Worm (Caenorhabditis elegans): ENCODE results near the gene nhr-76.

nhr-76 gene

DNA sequence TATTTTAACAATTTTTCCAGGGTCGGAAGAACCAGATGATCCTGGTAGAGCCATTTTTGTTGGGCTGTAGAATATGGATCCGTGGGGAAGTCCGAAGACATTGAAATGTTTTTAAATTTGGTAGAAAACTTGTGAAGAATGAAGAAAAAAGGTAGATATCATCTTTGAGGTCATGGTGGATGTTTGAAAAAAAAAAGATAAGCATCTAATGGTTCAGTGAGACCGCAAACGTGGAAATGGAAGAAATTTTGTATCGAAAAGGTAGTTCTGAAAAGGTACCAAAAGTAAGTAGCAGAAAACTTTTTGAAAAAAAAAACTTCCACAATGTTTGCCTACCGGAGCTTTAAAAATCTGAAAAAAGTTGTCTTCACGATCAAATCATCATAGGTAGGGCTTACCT, 23.8 kb upstream of the nhr-76 start, which contains the start of gene prmt-4:
Gene prmt-4, minus strand, starts transcription at position 101 of the 400 bp plus-strand sequence.
- TF ChIP-seq R02D3.7 (tag; optimal IDR thresholded peaks at IDR 0.05): no peak

DNA sequence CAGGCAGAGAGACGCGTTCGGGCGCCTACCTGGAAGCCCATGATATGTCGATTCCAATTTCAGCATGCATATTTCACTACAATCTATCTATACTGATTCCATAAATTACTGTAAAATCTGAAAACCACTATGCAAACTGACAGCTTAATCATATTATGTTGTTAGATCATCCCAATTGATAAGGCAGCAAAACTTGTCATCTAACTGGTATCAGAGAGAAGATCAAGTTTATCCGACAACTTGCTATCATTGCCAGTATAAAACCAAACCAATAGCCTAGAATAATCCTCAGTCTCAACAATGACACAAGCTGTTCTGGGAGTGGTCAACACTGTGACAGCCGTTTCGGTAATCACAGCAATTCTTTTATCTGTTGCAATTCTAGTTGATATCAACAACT, 23.2 kb upstream of the nhr-76 start, which contains the start of gene col-102:
Gene col-102, plus strand, starts transcription at position 301 of the 400 bp plus-strand sequence.
- TF ChIP-seq crh-2 (tag; optimal IDR thresholded peaks at IDR 0.05) (no peak), lin-13 (GFP tag; optimal IDR thresholded peaks at IDR 0.05) (no peak), mdl-1 (tag; optimal IDR thresholded peaks at IDR 0.05) (no peak), fos-1 (tag; optimal IDR thresholded peaks at IDR 0.05) (no peak), ceh-16 (tag; optimal IDR thresholded peaks at IDR 0.05) (no peak), ztf-11 (tag; optimal IDR thresholded peaks at IDR 0.05) (no peak), unc-55 (GFP tag; optimal IDR thresholded peaks at IDR 0.05) (no peak), lin-11 (tag; optimal IDR thresholded peaks at IDR 0.05) (no peak), C34F6.9 (tag; optimal IDR thresholded peaks at IDR 0.05) (no peak), lsy-2 (tag; optimal IDR thresholded peaks at IDR 0.05) (no peak)

DNA sequence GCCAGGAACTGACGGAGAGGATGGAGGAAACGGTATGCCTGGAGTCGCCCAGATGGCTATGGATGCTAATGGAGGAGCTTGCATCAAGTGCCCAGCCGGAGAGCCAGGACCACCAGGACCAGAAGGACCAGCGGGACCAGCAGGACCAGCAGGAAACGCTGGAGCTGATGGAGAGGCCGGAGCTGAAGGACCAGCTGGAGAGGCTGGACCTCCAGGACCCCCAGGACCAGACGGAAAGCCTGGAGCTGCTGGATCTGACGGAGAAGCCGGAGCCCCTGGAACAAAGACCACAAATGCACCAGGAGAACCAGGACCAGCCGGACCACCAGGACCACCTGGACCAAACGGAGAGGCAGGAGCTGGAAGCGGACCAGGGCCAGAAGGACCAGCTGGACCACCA, 22.5 kb upstream of the nhr-76 start:
- no peak for TF ChIP-seq mbf-1 (tag; optimal IDR thresholded peaks at IDR 0.05)
- TF ChIP-seq ama-1 (optimal IDR thresholded peaks at IDR 0.05): no peak
- no peak for TF ChIP-seq elt-3 (tag; optimal IDR thresholded peaks at IDR 0.05)
- TF ChIP-seq nhr-237 (tag; optimal IDR thresholded peaks at IDR 0.05): no peak
- no peak for TF ChIP-seq gmeb-1 (tag; optimal IDR thresholded peaks at IDR 0.05)
- no peak for TF ChIP-seq nhr-23 (tag; optimal IDR thresholded peaks at IDR 0.05)
- TF ChIP-seq crh-2 (tag; optimal IDR thresholded peaks at IDR 0.05): no peak
- TF ChIP-seq dmd-4 (tag; optimal IDR thresholded peaks at IDR 0.05): no peak
- TF ChIP-seq fos-1 (tag; optimal IDR thresholded peaks at IDR 0.05): no peak

DNA sequence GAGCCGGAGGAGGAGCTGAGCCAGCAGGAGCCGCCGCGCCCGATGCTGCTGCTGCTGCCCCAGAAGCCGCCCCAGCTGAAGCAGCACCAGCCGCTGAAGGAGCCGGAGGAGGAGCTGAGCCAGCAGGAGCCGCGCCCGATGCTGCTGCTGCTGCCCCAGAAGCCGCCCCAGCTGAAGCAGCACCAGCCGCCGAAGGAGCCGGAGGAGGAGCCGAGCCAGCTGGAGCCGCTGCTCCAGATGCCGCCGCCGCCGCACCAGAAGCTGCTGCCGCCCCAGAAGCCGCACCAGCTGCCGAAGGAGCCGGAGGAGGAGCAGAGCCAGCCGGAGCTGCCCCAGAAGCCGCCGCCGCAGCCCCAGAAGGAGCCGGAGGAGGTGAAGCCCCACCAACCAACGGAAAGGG, 21.9 kb upstream of the nhr-76 start:
- TF ChIP-seq aly-2 (tag; optimal IDR thresholded peaks at IDR 0.05): no peak
- no peak for TF ChIP-seq nhr-23 (tag; optimal IDR thresholded peaks at IDR 0.05)
- no peak for TF ChIP-seq peb-1 (tag; optimal IDR thresholded peaks at IDR 0.05)
- no peak for TF ChIP-seq nhr-237 (tag; optimal IDR thresholded peaks at IDR 0.05)
- no peak for TF ChIP-seq Y55F3AM.14 (GFP tag; optimal IDR thresholded peaks at IDR 0.05)
- TF ChIP-seq ama-1 (optimal IDR thresholded peaks at IDR 0.05): no peak
- no peak for TF ChIP-seq mdl-1 (tag; optimal IDR thresholded peaks at IDR 0.05)
- TF ChIP-seq nhr-11 (tag; optimal IDR thresholded peaks at IDR 0.05): no peak
- TF ChIP-seq dmd-4 (tag; optimal IDR thresholded peaks at IDR 0.05): no peak
- TF ChIP-seq nhr-129 (tag; optimal IDR thresholded peaks at IDR 0.05): no peak
- TF ChIP-seq snpc-4 (tag; optimal IDR thresholded peaks at IDR 0.05): no peak
- no peak for TF ChIP-seq unc-55 (GFP tag; optimal IDR thresholded peaks at IDR 0.05)
- no peak for TF ChIP-seq nhr-25 (tag; optimal IDR thresholded peaks at IDR 0.05)
- no peak for TF ChIP-seq fos-1 (tag; optimal IDR thresholded peaks at IDR 0.05)
- TF ChIP-seq mbf-1 (tag; optimal IDR thresholded peaks at IDR 0.05): no peak
- no peak for TF ChIP-seq unc-39 (tag; optimal IDR thresholded peaks at IDR 0.05)
- TF ChIP-seq sem-4 (tag; optimal IDR thresholded peaks at IDR 0.05): no peak
- TF ChIP-seq elt-3 (tag; optimal IDR thresholded peaks at IDR 0.05): no peak
- TF ChIP-seq ZK546.5 (tag; optimal IDR thresholded peaks at IDR 0.05): no peak
- no peak for TF ChIP-seq nhr-77 (tag; optimal IDR thresholded peaks at IDR 0.05)

DNA sequence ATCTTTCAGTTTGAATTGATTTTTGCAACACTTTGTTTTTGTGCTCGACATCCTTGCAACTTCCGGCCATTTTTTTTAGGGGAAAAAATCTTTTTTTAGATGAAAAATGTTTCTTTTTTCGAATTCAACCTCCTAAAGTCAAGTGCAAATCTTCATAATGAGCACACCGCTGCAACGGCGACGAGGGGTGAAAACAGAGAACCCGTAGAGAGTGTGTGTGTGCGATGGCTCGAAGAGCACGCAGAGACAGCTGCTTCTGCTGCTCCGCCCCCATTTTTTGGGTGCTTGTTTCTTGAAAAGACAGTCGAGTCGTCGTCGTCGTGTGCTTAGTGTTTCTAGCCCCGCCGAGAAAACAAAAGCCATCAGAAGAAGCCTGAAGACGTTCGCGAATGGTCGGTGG, 21.3 kb upstream of the nhr-76 start, which contains the start of gene inx-18:
Gene inx-18, plus strand, starts transcription at position 301 of the 400 bp plus-strand sequence.
- TF ChIP-seq nhr-11 (tag; optimal IDR thresholded peaks at IDR 0.05) (no peak), nhr-77 (tag; optimal IDR thresholded peaks at IDR 0.05) (no peak)

DNA sequence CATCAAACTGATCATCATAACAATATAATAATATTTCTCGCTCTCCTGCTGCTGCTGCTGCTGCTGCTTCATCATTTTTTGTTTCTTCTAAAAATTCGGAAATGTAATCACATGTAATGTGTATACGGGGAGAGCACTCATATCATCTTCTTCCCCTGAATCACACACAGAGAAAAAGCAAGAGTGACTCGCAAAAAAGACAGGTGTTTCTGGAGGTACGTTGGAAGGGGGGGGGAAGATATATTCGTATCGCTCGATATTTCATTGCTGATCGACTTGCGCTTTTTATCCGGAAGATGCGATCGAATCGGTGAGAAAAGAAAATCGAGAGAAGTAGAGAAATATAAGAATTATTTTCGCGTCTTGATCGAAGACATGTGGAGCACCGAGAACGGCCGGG, 19.7 kb upstream of the nhr-76 start:
- TF ChIP-seq nhr-129 (tag; optimal IDR thresholded peaks at IDR 0.05) (peak; percentile 47), ceh-16 (tag; optimal IDR thresholded peaks at IDR 0.05) (no peak), elt-1 (tag; optimal IDR thresholded peaks at IDR 0.05) (no peak), C34F6.9 (tag; optimal IDR thresholded peaks at IDR 0.05) (no peak), nhr-6 (tag; optimal IDR thresholded peaks at IDR 0.05) (no peak), nhr-23 (tag; optimal IDR thresholded peaks at IDR 0.05) (no peak), F13H6.1 (tag; optimal IDR thresholded peaks at IDR 0.05) (peak; percentile 24)

DNA sequence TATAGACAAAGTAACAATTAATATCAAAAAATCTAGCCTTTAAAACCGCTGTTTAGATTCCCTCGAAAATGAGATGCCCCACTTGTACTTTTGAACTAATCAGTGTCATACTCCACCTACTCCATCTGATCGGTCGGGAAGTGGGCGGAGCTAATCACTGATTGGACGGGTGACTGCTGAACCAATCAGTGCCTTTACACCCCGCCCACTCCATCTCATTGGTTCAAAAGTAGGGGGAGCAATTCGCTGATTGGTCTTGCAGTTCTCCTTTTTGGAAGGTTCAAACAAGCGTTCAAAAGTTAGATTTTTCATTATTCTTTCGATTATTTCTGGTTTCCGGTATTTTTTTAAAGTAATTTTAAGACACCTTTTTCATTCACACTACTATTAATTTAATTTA, 14.2 kb upstream of the nhr-76 start:
- TF ChIP-seq ztf-11 (tag; optimal IDR thresholded peaks at IDR 0.05) (no peak), snpc-4 (tag; optimal IDR thresholded peaks at IDR 0.05) (no peak), F13H6.1 (tag; optimal IDR thresholded peaks at IDR 0.05) (no peak), lin-39 (tag; optimal IDR thresholded peaks at IDR 0.05) (no peak), mab-5 (tag; optimal IDR thresholded peaks at IDR 0.05) (no peak), lin-11 (tag; optimal IDR thresholded peaks at IDR 0.05) (no peak), nhr-10 (tag; optimal IDR thresholded peaks at IDR 0.05) (no peak), gmeb-1 (tag; optimal IDR thresholded peaks at IDR 0.05) (no peak), elt-1 (tag; optimal IDR thresholded peaks at IDR 0.05) (no peak), ztf-1 (GFP tag; conservative IDR thresholded peaks at IDR 0.05) (no peak), ztf-4 (tag; optimal IDR thresholded peaks at IDR 0.05) (no peak), sem-4 (tag; optimal IDR thresholded peaks at IDR 0.05) (no peak), alr-1 (tag; optimal IDR thresholded peaks at IDR 0.05) (no peak), sma-9 (GFP tag; optimal IDR thresholded peaks at IDR 0.05) (no peak), sma-9 (tag; optimal IDR thresholded peaks at IDR 0.05) (no peak), Y55F3AM.14 (GFP tag; optimal IDR thresholded peaks at IDR 0.05) (no peak), unc-55 (GFP tag; optimal IDR thresholded peaks at IDR 0.05) (no peak)
